Fruit fly (Drosophila melanogaster) whole organism, prepupa: Measurements from ENCODE around the gene CG32727.

Experiments used
- CG16779 ChIP-seq: fragments of 200-800 bp; sonication (Bioruptor generic); optimal IDR thresholded peaks from 3 replicates; lab custom pipeline; 2017; ENCODE audit warnings: missing biosample characterization, mild to moderate bottlenecking, missing genetic modification characterization
- CG34406 ChIP-seq: fragments of 200-800 bp; sonication (Bioruptor generic); optimal IDR thresholded peaks from 3 replicates; lab custom pipeline; 2016; ENCODE audit warnings: missing biosample characterization, missing genetic modification characterization
- CG4318 ChIP-seq: fragments of 200-800 bp; sonication (Bioruptor generic); optimal IDR thresholded peaks from 3 replicates; lab custom pipeline; 2017; ENCODE audit warnings: missing biosample characterization, mild to moderate bottlenecking, missing genetic modification characterization
- CG6163 ChIP-seq: fragments of 200-800 bp; sonication (Bioruptor generic); IDR thresholded peaks from 3 replicates; pipeline ENCODE4 v1.3.6; 2022; ENCODE audit warnings: missing biosample characterization, missing genetic modification characterization
- CG8632 ChIP-seq: fragments of 200-800 bp; sonication (Bioruptor generic); optimal IDR thresholded peaks from 3 replicates; lab custom pipeline; 2016; ENCODE audit warnings: missing biosample characterization, missing genetic modification characterization
- Eip75B ChIP-seq: fragments of 200-800 bp; sonication (Bioruptor generic); optimal IDR thresholded peaks from 3 replicates; lab custom pipeline; 2016; ENCODE audit warnings: missing biosample characterization, missing genetic modification characterization
- Eip78C ChIP-seq: fragments of 200-800 bp; sonication (Bioruptor generic); peaks from one replicate; lab custom pipeline; 2016; ENCODE audit warnings: missing biosample characterization, missing genetic modification characterization
- Gug ChIP-seq: fragments of 200-800 bp; sonication (Bioruptor generic); IDR thresholded peaks from 2 replicates; pipeline ENCODE4 v1.3.6; 2022; ENCODE audit warnings: missing biosample characterization, missing genetic modification characterization
- Lpt ChIP-seq: fragments of 200-800 bp; sonication (Bioruptor generic); optimal IDR thresholded peaks from 3 replicates; lab custom pipeline; 2016; ENCODE audit warnings: missing biosample characterization, missing genetic modification characterization
- Sox102F ChIP-seq: fragments of 200-800 bp; sonication (Bioruptor generic); optimal IDR thresholded peaks from 2 replicates; lab custom pipeline; 2016; ENCODE audit warnings: missing biosample characterization, mild to moderate bottlenecking, missing genetic modification characterization
- dsx ChIP-seq: fragments of 200-800 bp; optimal IDR thresholded peaks from 3 replicates; lab custom pipeline; 2019; ENCODE audit warnings: missing biosample characterization, mild to moderate bottlenecking, missing genetic modification characterization, moderate library complexity; ENCODE audit not compliant: poor library complexity, severe bottlenecking
- salr ChIP-seq, 2 experiments: fragments of 200-800 bp; sonication (Bioruptor generic); optimal IDR thresholded peaks; 3 replicates each; lab custom pipeline; 2016 to 2018; ENCODE audit warnings: missing biosample characterization in 2 of 2, missing genetic modification characterization in 2 of 2, mild to moderate bottlenecking in 1 of 2
- ss ChIP-seq, 2 experiments: fragments of 200-800 bp; sonication (Bioruptor generic); optimal IDR thresholded peaks; 2 replicates in 1 of 2; 3 replicates in 1 of 2; lab custom pipeline; 2017 to 2018; ENCODE audit warnings: mild to moderate bottlenecking in 2 of 2, missing biosample characterization in 2 of 2, missing genetic modification characterization in 2 of 2, moderate library complexity in 1 of 2
- svp ChIP-seq: fragments of 200-800 bp; sonication (Bioruptor generic); peaks from one replicate; lab custom pipeline; 2016; ENCODE audit warnings: missing biosample characterization, missing genetic modification characterization

- TF ChIP-seq ss (GFP tag; optimal IDR thresholded peaks at IDR 0.05; lab: Kevin White, UChicago), result no peak
- no peak for TF ChIP-seq svp (GFP tag; lab: Kevin White, UChicago)
- TF ChIP-seq Sox102F (GFP tag; lab: Kevin White, UChicago), result no peak
- no peak for TF ChIP-seq Gug (GFP tag; lab: Robert Waterston, UW)
- no peak for TF ChIP-seq Eip78C
- TF ChIP-seq CG4318 (GFP tag; lab: Kevin White, UChicago), result no peak
- no peak for TF ChIP-seq Lpt (GFP tag; lab: Kevin White, UChicago)
- TF ChIP-seq dsx, result no peak
- no peak for TF ChIP-seq Eip75B
- no peak for TF ChIP-seq CG34406
- TF ChIP-seq CG6163, result no peak
- TF ChIP-seq salr (GFP tag; optimal IDR thresholded peaks at IDR 0.05; lab: Kevin White, UChicago), result no peak
- TF ChIP-seq CG8632 (GFP tag; lab: Kevin White, UChicago), result no peak
- TF ChIP-seq CG16779 (tag; lab: Kevin White, UChicago), result no peak
These were observed 11.3 kb downstream of the CG32727 start, which contains the start of gene rumpel for dm6 chrX:7418294-7418693.
